Worm (Caenorhabditis elegans): ENCODE measurements around the gene tdo-2.

DNA sequence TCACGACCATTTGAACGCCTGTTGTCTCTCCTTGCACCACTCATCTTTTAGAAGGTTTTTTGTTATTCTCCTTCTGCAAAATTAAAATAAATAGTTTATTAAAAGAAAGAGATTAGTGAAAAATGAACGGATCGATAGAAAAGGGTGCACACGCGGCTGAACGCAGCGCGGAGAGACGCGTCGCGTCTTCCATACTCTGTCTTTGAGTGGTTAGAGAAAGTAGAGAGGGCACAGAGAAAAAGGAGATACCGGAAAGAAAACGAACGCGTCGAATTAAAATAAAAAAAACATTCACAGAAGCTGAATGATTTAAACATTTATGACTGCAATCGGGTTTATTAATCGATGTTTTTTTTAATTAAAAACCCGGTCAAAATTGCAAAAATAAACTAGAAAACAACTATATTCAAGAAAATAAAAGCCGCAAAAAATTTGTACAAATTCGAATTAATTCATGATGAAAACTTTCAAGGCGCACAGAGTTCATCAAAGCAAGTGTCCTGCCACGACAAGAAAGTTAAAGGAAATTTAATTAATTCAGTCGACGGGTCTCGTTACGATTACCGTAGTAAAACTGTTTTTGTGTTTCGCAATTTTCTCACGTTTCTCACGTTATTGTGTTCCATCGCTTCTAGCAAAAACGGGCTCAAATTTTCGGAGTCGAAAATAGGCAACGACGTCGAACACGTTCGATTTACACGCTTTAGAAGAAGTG is 38.6 kb upstream of the tdo-2 start, which contains the start of the genes nono-1 and nop-1:
- no peak for TF ChIP-seq nhr-237 (tag; optimal IDR thresholded peaks at IDR 0.05)
- no peak for TF ChIP-seq elt-3 (tag; optimal IDR thresholded peaks at IDR 0.05)
- no peak for TF ChIP-seq aha-1 (tag; optimal IDR thresholded peaks at IDR 0.05)
- no peak for TF ChIP-seq fos-1 (tag; optimal IDR thresholded peaks at IDR 0.05)
- no peak for TF ChIP-seq nhr-11 (tag; optimal IDR thresholded peaks at IDR 0.05)
- TF ChIP-seq nhr-19 (GFP tag; conservative IDR thresholded peaks at IDR 0.05) = no peak
- TF ChIP-seq lin-15B (tag; optimal IDR thresholded peaks at IDR 0.05) = no peak
- TF ChIP-seq fkh-4 (tag; optimal IDR thresholded peaks at IDR 0.05; ENCODE audit: borderline replicate concordance) = no peak
- no peak for TF ChIP-seq lsy-2 (tag; optimal IDR thresholded peaks at IDR 0.05)
- no peak for TF ChIP-seq ztf-11 (tag; optimal IDR thresholded peaks at IDR 0.05)
- no peak for TF ChIP-seq fkh-8 (tag; optimal IDR thresholded peaks at IDR 0.05)

All from whole organism, L1 larva.